Worm (Caenorhabditis elegans): ENCODE data around the gene lhfp-4.

lhfp-4 gene

DNA sequence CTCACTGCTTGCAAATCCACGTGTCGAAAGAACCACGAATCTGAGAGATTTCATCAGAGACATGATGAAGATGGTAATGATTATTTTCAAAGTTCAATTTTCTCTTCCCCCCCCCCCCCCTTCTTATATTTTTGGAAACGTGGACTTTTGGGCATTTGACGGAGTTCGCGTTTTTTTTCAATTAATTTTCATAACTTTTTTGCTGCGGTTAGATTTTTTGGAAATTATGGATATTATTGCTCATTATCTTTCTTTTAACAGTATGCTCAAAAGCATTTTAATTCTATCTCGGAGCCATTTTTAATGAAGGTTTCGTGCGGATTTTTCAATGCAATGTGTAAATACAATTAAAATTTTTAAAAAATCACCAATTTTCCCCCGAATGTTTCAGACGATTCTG lies 16.1 kb upstream of the lhfp-4 start, which contains the start of gene phyh-1:
phyh-1 (minus strand) TSS at position 101 of the 400 bp plus-strand sequence.
- TF ChIP-seq lsy-2 (tag; optimal IDR thresholded peaks at IDR 0.05) (no peak), blmp-1 (tag; optimal IDR thresholded peaks at IDR 0.05; ENCODE audit: insufficient read depth) (no peak)

DNA sequence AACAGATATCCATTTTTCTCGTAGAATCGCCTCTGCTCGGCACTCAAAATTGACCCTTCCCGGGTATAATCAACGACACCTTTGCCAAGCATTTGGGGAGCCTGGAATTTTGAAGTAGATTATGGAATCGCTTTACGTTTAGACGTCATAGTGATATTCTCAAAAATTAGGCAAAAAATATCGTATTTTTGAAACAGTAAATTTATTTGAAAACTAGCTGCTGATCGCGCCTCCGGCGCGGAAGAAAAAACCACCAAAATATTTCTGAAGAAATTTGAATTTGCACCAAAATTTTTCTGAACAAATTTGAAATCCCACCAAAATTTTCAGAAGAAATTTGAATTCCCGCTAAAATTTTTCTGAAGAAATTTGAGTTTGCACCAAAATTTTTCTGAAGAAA lies 13.0 kb upstream of the lhfp-4 start, which contains the start of gene ZK550.6:
ZK550.6 (minus strand) TSS at position 101 of the 400 bp plus-strand sequence.
- no peak for TF ChIP-seq F13H6.1 (tag; optimal IDR thresholded peaks at IDR 0.05)
- TF ChIP-seq nhr-129 (tag; optimal IDR thresholded peaks at IDR 0.05), result no peak
- TF ChIP-seq unc-55 (GFP tag; optimal IDR thresholded peaks at IDR 0.05), result no peak
- no peak for TF ChIP-seq lsy-2 (tag; optimal IDR thresholded peaks at IDR 0.05)
- no peak for TF ChIP-seq R02D3.7 (tag; optimal IDR thresholded peaks at IDR 0.05)
- no peak for TF ChIP-seq mab-5 (tag; optimal IDR thresholded peaks at IDR 0.05)
- TF ChIP-seq snpc-4 (tag; optimal IDR thresholded peaks at IDR 0.05), result no peak

DNA sequence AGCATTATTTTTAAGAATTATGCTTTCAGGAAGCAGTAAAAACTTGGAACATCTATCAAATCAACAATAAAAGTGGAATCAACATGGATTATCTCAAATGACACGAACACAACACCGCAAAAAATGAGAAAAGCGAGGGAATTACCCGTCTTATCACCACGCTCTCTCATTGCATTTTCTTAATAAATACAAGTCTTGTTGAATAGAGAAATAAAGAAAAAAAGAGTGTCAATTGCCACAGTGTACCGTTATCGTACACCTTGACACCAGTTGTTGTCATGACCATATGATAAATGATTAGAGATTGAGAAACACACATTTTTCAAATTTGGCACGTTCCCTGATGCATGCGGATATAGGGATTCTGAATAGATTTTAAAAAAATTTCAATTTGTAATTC lies 11.7 kb upstream of the lhfp-4 start:
- TF ChIP-seq ztf-4 (tag; optimal IDR thresholded peaks at IDR 0.05) (no peak), lsy-2 (tag; optimal IDR thresholded peaks at IDR 0.05) (peak in 1 of 2 experiments; percentile 6), nhr-23 (tag; optimal IDR thresholded peaks at IDR 0.05) (no peak), lin-39 (tag; optimal IDR thresholded peaks at IDR 0.05) (no peak), crh-2 (tag; optimal IDR thresholded peaks at IDR 0.05) (peak; percentile 74), ama-1 (optimal IDR thresholded peaks at IDR 0.05) (no peak), snpc-4 (tag; optimal IDR thresholded peaks at IDR 0.05) (no peak), R02D3.7 (tag; optimal IDR thresholded peaks at IDR 0.05) (no peak), F13H6.1 (tag; optimal IDR thresholded peaks at IDR 0.05) (peak; percentile 54), blmp-1 (tag; optimal IDR thresholded peaks at IDR 0.05; ENCODE audit: insufficient read depth) (no peak), sem-4 (tag; optimal IDR thresholded peaks at IDR 0.05) (no peak), unc-39 (tag; optimal IDR thresholded peaks at IDR 0.05) (no peak), sma-3 (GFP tag; optimal IDR thresholded peaks at IDR 0.05) (no peak), nhr-237 (tag; optimal IDR thresholded peaks at IDR 0.05) (no peak), dmd-4 (tag; optimal IDR thresholded peaks at IDR 0.05) (no peak), fos-1 (tag; optimal IDR thresholded peaks at IDR 0.05) (peak; percentile 92), nhr-77 (tag; optimal IDR thresholded peaks at IDR 0.05) (no peak), ZK546.5 (tag; optimal IDR thresholded peaks at IDR 0.05) (no peak), zag-1 (tag; optimal IDR thresholded peaks at IDR 0.05) (no peak), egl-27 (tag; optimal IDR thresholded peaks at IDR 0.05) (no peak), skn-1 (tag; optimal IDR thresholded peaks at IDR 0.05) (no peak), mab-5 (tag; optimal IDR thresholded peaks at IDR 0.05) (no peak), lin-13 (GFP tag; optimal IDR thresholded peaks at IDR 0.05) (no peak), nhr-11 (tag; optimal IDR thresholded peaks at IDR 0.05) (no peak), nhr-12 (tag; optimal IDR thresholded peaks at IDR 0.05) (no peak), nhr-25 (tag; optimal IDR thresholded peaks at IDR 0.05) (peak; percentile 27), alr-1 (tag; optimal IDR thresholded peaks at IDR 0.05) (no peak), elt-1 (tag; optimal IDR thresholded peaks at IDR 0.05) (no peak), mdl-1 (tag; optimal IDR thresholded peaks at IDR 0.05) (no peak), gmeb-1 (tag; optimal IDR thresholded peaks at IDR 0.05) (peak; percentile 56), ceh-16 (tag; optimal IDR thresholded peaks at IDR 0.05) (no peak), nhr-6 (tag; optimal IDR thresholded peaks at IDR 0.05) (no peak), unc-55 (GFP tag; optimal IDR thresholded peaks at IDR 0.05) (no peak), ceh-82 (tag; optimal IDR thresholded peaks at IDR 0.05) (no peak), sma-9 (GFP tag; optimal IDR thresholded peaks at IDR 0.05) (no peak), sma-9 (tag; optimal IDR thresholded peaks at IDR 0.05) (no peak), ztf-11 (tag; optimal IDR thresholded peaks at IDR 0.05) (no peak), C34F6.9 (tag; optimal IDR thresholded peaks at IDR 0.05) (no peak), mbf-1 (tag; optimal IDR thresholded peaks at IDR 0.05) (no peak), peb-1 (tag; optimal IDR thresholded peaks at IDR 0.05) (no peak), ztf-1 (GFP tag; conservative IDR thresholded peaks at IDR 0.05) (no peak), nhr-10 (tag; optimal IDR thresholded peaks at IDR 0.05) (no peak), aly-2 (tag; optimal IDR thresholded peaks at IDR 0.05) (no peak), nhr-21 (tag; optimal IDR thresholded peaks at IDR 0.05) (peak; percentile 75), nhr-129 (tag; optimal IDR thresholded peaks at IDR 0.05) (peak; percentile 20), lin-11 (tag; optimal IDR thresholded peaks at IDR 0.05) (no peak), Y55F3AM.14 (GFP tag; optimal IDR thresholded peaks at IDR 0.05) (no peak)
